Fruit fly (Drosophila melanogaster): ENCODE results near the gene CG1647.
A peak's percentile ranks its signal among the peaks of the same experiment; 100 is the strongest.

CG1647 gene

dm6 chr3R:28851966-28852377, 32.0 kb downstream of the CG1647 start (continued):
- TF ChIP-seq wek (GFP tag; optimal IDR thresholded peaks at IDR 0.05) (no peak), Gug (GFP tag; IDR thresholded peaks at IDR 0.05) (no peak), chm (GFP tag; IDR thresholded peaks at IDR 0.05) (no peak), aop (GFP tag; IDR thresholded peaks at IDR 0.05) (no peak), Awh (GFP tag; IDR thresholded peaks at IDR 0.05) (no peak), fd3F (GFP tag; optimal IDR thresholded peaks at IDR 0.05) (no peak), Blimp-1 (GFP tag; optimal IDR thresholded peaks at IDR 0.05) (peak; percentile 31), CG17568 (GFP tag; optimal IDR thresholded peaks at IDR 0.05) (no peak), dati (GFP tag; IDR thresholded peaks at IDR 0.05) (no peak), shn (GFP tag; optimal IDR thresholded peaks at IDR 0.05) (no peak), CG14860 (GFP tag; IDR thresholded peaks at IDR 0.05; ENCODE audit: partially characterized antibody) (no peak), dimm (GFP tag; IDR thresholded peaks at IDR 0.05) (no peak), sim (GFP tag; IDR thresholded peaks at IDR 0.05) (no peak), zfh1 (GFP tag; IDR thresholded peaks at IDR 0.05) (no peak), jumu (GFP tag; optimal IDR thresholded peaks at IDR 0.05) (no peak), CrebB (tag; optimal IDR thresholded peaks at IDR 0.05) (no peak), Opbp (GFP tag; IDR thresholded peaks at IDR 0.05; ENCODE audit: partially characterized antibody) (no peak), cg (GFP tag; optimal IDR thresholded peaks at IDR 0.05) (no peak), gce (GFP tag; IDR thresholded peaks at IDR 0.05) (no peak), Hmr (GFP tag; optimal IDR thresholded peaks at IDR 0.05) (no peak), ro (GFP tag; IDR thresholded peaks at IDR 0.05) (no peak), CG17802 (tag; optimal IDR thresholded peaks at IDR 0.05) (peak; percentile 13), CG12155 (GFP tag; optimal IDR thresholded peaks at IDR 0.05) (no peak), h (optimal IDR thresholded peaks at IDR 0.05) (no peak), CG12299 (tag; optimal IDR thresholded peaks at IDR 0.05) (no peak), Xbp1 (GFP tag; optimal IDR thresholded peaks at IDR 0.05) (peak; percentile 6), hb (GFP tag; IDR thresholded peaks at IDR 0.05; ENCODE audit: partially characterized antibody) (no peak), emc (GFP tag; optimal IDR thresholded peaks at IDR 0.05) (no peak), Doc3 (GFP tag; IDR thresholded peaks at IDR 0.05; ENCODE audit: partially characterized antibody) (no peak), Hmx (GFP tag; optimal IDR thresholded peaks at IDR 0.05) (no peak), CG33557 (GFP tag; optimal IDR thresholded peaks at IDR 0.05) (no peak), HLH4C (GFP tag; IDR thresholded peaks at IDR 0.05; ENCODE audit: partially characterized antibody) (no peak), ems (GFP tag; optimal IDR thresholded peaks at IDR 0.05) (no peak), ERR (GFP tag; optimal IDR thresholded peaks at IDR 0.05) (no peak), Ets65A (GFP tag) (peak; percentile 83), Lhr (GFP tag; optimal IDR thresholded peaks at IDR 0.05) (no peak), CG17361 (GFP tag; IDR thresholded peaks at IDR 0.05) (peak; percentile 59; the same call in 2 of the 3 replicates), CG10209 (GFP tag; optimal IDR thresholded peaks at IDR 0.05) (peak; percentile 14), Side (GFP tag; optimal IDR thresholded peaks at IDR 0.05) (no peak), so (GFP tag; IDR thresholded peaks at IDR 0.05) (no peak), Atf-2 (GFP tag; optimal IDR thresholded peaks at IDR 0.05) (no peak), CG16863 (GFP tag; optimal IDR thresholded peaks at IDR 0.05) (no peak), Bgb (GFP tag; IDR thresholded peaks at IDR 0.05; ENCODE audit: partially characterized antibody) (no peak), NfI (GFP tag; optimal IDR thresholded peaks at IDR 0.05) (no peak), chif (GFP tag; optimal IDR thresholded peaks at IDR 0.05) (no peak), sens-2 (GFP tag; IDR thresholded peaks at IDR 0.05) (no peak), CkIIα-i1 (GFP tag; IDR thresholded peaks at IDR 0.05) (no peak), CG1024 (GFP tag; IDR thresholded peaks at IDR 0.05) (no peak), CG6175 (GFP tag; IDR thresholded peaks at IDR 0.05) (no peak), CG8359 (GFP tag; optimal IDR thresholded peaks at IDR 0.05; ENCODE audit: borderline replicate concordance) (no peak), CG32532 (GFP tag; IDR thresholded peaks at IDR 0.05) (no peak), sug (tag; optimal IDR thresholded peaks at IDR 0.05) (no peak)
